Worm (Caenorhabditis elegans) whole organism, L4 larva: Measurements from ENCODE around the gene degl-1.

Experiments used
- D1046.2 ChIP-seq: fragments of 200-800 bp; sonication (Bioruptor generic); IDR thresholded peaks from 2 replicates; pipeline ENCODE4 v1.3.6; 2022; ENCODE audit warnings: missing genetic modification characterization, missing compliant biosample characterization
- F10B5.3 ChIP-seq: sonication (generic microtip); optimal IDR thresholded peaks from 2 replicates; lab custom pipeline; 2016; ENCODE audit warnings: mild to moderate bottlenecking, missing genetic modification characterization, missing compliant biosample characterization
- F37D6.2 ChIP-seq: sonication (generic microtip); optimal IDR thresholded peaks from 2 replicates; lab custom pipeline; 2016; ENCODE audit warnings: mild to moderate bottlenecking, missing genetic modification characterization, missing compliant biosample characterization
- T20F7.1 ChIP-seq: fragments of 200-800 bp; sonication (Bioruptor generic); optimal IDR thresholded peaks from 2 replicates; lab custom pipeline; 2018; ENCODE audit warnings: mild to moderate bottlenecking, missing genetic modification characterization, missing compliant biosample characterization
- T26A8.4 ChIP-seq: fragments of 200-800 bp; sonication (Bioruptor generic); IDR thresholded peaks from 2 replicates; pipeline ENCODE4 v1.3.6; 2022; ENCODE audit warnings: missing genetic modification characterization, missing compliant biosample characterization
- Y48G9A.11 ChIP-seq: fragments of 200-800 bp; sonication (Bioruptor generic); IDR thresholded peaks from 2 replicates; pipeline ENCODE4 v1.3.6; 2022; ENCODE audit warnings: missing genetic modification reagents, missing genetic modification characterization, missing compliant biosample characterization
- aha-1 ChIP-seq: fragments of 150-350 bp; peaks from one replicate; lab custom pipeline; 2014; ENCODE audit warnings: missing biosample characterization, missing genetic modification characterization
- arid-1 ChIP-seq: fragments of 200-800 bp; sonication (Bioruptor generic); conservative IDR thresholded peaks from 2 replicates; pipeline ENCODE4 v1.3.6; 2022; ENCODE audit warnings: missing genetic modification reagents, missing genetic modification characterization, missing compliant biosample characterization
- attf-4 ChIP-seq: sonication (generic microtip); optimal IDR thresholded peaks from 3 replicates; lab custom pipeline; 2017; ENCODE audit warnings: missing biosample characterization, missing genetic modification characterization
- ceh-20 ChIP-seq: fragments of 200-800 bp; sonication (Bioruptor generic); IDR thresholded peaks from 2 replicates; pipeline ENCODE4 v1.3.6; 2022; ENCODE audit warnings: missing genetic modification reagents, missing genetic modification characterization, missing compliant biosample characterization
- ceh-44 ChIP-seq: fragments of 200-800 bp; sonication (Bioruptor generic); IDR thresholded peaks from 2 replicates; pipeline ENCODE4 v1.3.6; 2022; ENCODE audit warnings: missing genetic modification reagents, missing genetic modification characterization, missing compliant biosample characterization
- cey-2 ChIP-seq: sonication (generic microtip); optimal IDR thresholded peaks from 3 replicates; lab custom pipeline; 2017; ENCODE audit warnings: missing genetic modification characterization, mild to moderate bottlenecking, missing compliant biosample characterization, antibody characterized with exemption, borderline replicate concordance; ENCODE audit not compliant: insufficient read depth
- ctbp-1 ChIP-seq: fragments of 200-800 bp; sonication (Bioruptor generic); IDR thresholded peaks from 2 replicates; pipeline ENCODE4 v1.3.6; 2022; ENCODE audit warnings: missing genetic modification reagents, missing genetic modification characterization, missing compliant biosample characterization
- daf-16 ChIP-seq, 3 experiments: sonication (generic microtip); optimal IDR thresholded peaks; 2 replicates each; lab custom pipeline; 2016 to 2017; ENCODE audit warnings: missing genetic modification characterization in 3 of 3, missing genetic modification reagents in 3 of 3, mild to moderate bottlenecking in 2 of 3, missing compliant biosample characterization in 2 of 3, missing biosample characterization in 1 of 3, moderate library complexity in 1 of 3
- daf-8 ChIP-seq: fragments of 200-800 bp; sonication (Bioruptor generic); IDR thresholded peaks from 2 replicates; pipeline ENCODE4 v1.3.6; 2022; ENCODE audit warnings: missing genetic modification characterization, missing compliant biosample characterization
- dmd-6 ChIP-seq: fragments of 200-800 bp; sonication (Bioruptor generic); IDR thresholded peaks from 2 replicates; pipeline ENCODE4 v1.3.6; 2022; ENCODE audit warnings: missing genetic modification reagents, missing genetic modification characterization, missing compliant biosample characterization
- dmd-8 ChIP-seq: fragments of 200-800 bp; sonication (Bioruptor generic); IDR thresholded peaks from 2 replicates; pipeline ENCODE4 v1.3.6; 2022; ENCODE audit warnings: missing genetic modification characterization, missing compliant biosample characterization
- dpl-1 ChIP-seq: fragments of 150-350 bp; optimal IDR thresholded peaks from 2 replicates; lab custom pipeline; 2014; ENCODE audit warnings: missing biosample characterization, missing genetic modification reagents, missing genetic modification characterization
- duxl-1 ChIP-seq: sonication (generic microtip); optimal IDR thresholded peaks from 2 replicates; lab custom pipeline; 2016; ENCODE audit warnings: mild to moderate bottlenecking, missing genetic modification characterization, moderate library complexity, missing compliant biosample characterization; ENCODE audit not compliant: poor library complexity
- dve-1 ChIP-seq: sonication (generic microtip); optimal IDR thresholded peaks from 2 replicates; lab custom pipeline; 2017; ENCODE audit warnings: antibody characterized with exemption, mild to moderate bottlenecking, missing genetic modification characterization, missing compliant biosample characterization; ENCODE audit not compliant: insufficient read depth
- fos-1 ChIP-seq: fragments of 150-350 bp; optimal IDR thresholded peaks from 2 replicates; lab custom pipeline; 2014; ENCODE audit warnings: missing biosample characterization, missing genetic modification characterization
- gei-8 ChIP-seq: fragments of 200-800 bp; sonication (Bioruptor generic); optimal IDR thresholded peaks from 2 replicates; lab custom pipeline; 2018; ENCODE audit warnings: mild to moderate bottlenecking, missing genetic modification characterization, missing compliant biosample characterization
- hmg-1.1 ChIP-seq: fragments of 200-800 bp; sonication (Bioruptor generic); IDR thresholded peaks from 2 replicates; pipeline ENCODE4 v1.3.6; 2022; ENCODE audit warnings: missing genetic modification reagents, missing genetic modification characterization, missing compliant biosample characterization
- lim-7 ChIP-seq: fragments of 200-800 bp; sonication (Bioruptor generic); IDR thresholded peaks from 2 replicates; pipeline ENCODE4 v1.3.6; 2022; ENCODE audit warnings: missing genetic modification characterization, missing compliant biosample characterization
- lin-1 ChIP-seq: fragments of 200-800 bp; sonication (Bioruptor generic); IDR thresholded peaks from 2 replicates; pipeline ENCODE4 v1.3.6; 2022; ENCODE audit warnings: missing genetic modification reagents, missing genetic modification characterization, missing compliant biosample characterization
- lin-13 ChIP-seq: fragments of 150-350 bp; optimal IDR thresholded peaks from 2 replicates; lab custom pipeline; 2014; ENCODE audit warnings: missing biosample characterization, missing genetic modification reagents, missing genetic modification characterization
- lin-38 ChIP-seq: fragments of 200-800 bp; sonication (Bioruptor generic); IDR thresholded peaks from 2 replicates; pipeline ENCODE4 v1.3.6; 2022; ENCODE audit warnings: missing genetic modification reagents, missing genetic modification characterization, missing compliant biosample characterization
- lir-3 ChIP-seq: sonication (generic microtip); optimal IDR thresholded peaks from 2 replicates; lab custom pipeline; 2016; ENCODE audit warnings: mild to moderate bottlenecking, missing genetic modification characterization, missing compliant biosample characterization
- lsy-2 ChIP-seq, 2 experiments: fragments of 150-350 bp in 1 of 2; sonication (generic microtip) in 1 of 2; optimal IDR thresholded peaks; 2 replicates each; lab custom pipeline; 2014 to 2017; ENCODE audit warnings: missing biosample characterization in 2 of 2, missing genetic modification characterization in 2 of 2
- mdt-29 ChIP-seq: fragments of 200-800 bp; sonication (Bioruptor generic); IDR thresholded peaks from 2 replicates; pipeline ENCODE4 v1.3.6; 2022; ENCODE audit warnings: missing genetic modification reagents, missing genetic modification characterization, missing compliant biosample characterization
- mxl-3 ChIP-seq: fragments of 200-800 bp; sonication (Bioruptor generic); optimal IDR thresholded peaks from 2 replicates; lab custom pipeline; 2018; ENCODE audit warnings: mild to moderate bottlenecking, missing genetic modification characterization, missing compliant biosample characterization
- nhr-10 ChIP-seq: fragments of 150-350 bp; optimal IDR thresholded peaks from 2 replicates; lab custom pipeline; 2014; ENCODE audit warnings: missing biosample characterization, missing genetic modification characterization
- nhr-102 ChIP-seq: sonication (generic microtip); optimal IDR thresholded peaks from 2 replicates; lab custom pipeline; 2016; ENCODE audit warnings: mild to moderate bottlenecking, missing genetic modification characterization, moderate library complexity, missing compliant biosample characterization
- nhr-237 ChIP-seq: sonication (generic microtip); optimal IDR thresholded peaks from 2 replicates; lab custom pipeline; 2017; ENCODE audit warnings: missing biosample characterization, missing genetic modification characterization
- nhr-41 ChIP-seq: fragments of 200-800 bp; sonication (Bioruptor generic); IDR thresholded peaks from 2 replicates; pipeline ENCODE4 v1.3.6; 2022; ENCODE audit warnings: missing genetic modification reagents, missing genetic modification characterization, missing compliant biosample characterization
- nhr-42 ChIP-seq: fragments of 200-800 bp; sonication (Bioruptor generic); IDR thresholded peaks from 2 replicates; pipeline ENCODE4 v1.3.6; 2022; ENCODE audit warnings: missing genetic modification characterization, missing compliant biosample characterization
- nhr-6 ChIP-seq: fragments of 150-350 bp; optimal IDR thresholded peaks from 2 replicates; lab custom pipeline; 2014; ENCODE audit warnings: missing biosample characterization, missing genetic modification characterization
- nhr-76 ChIP-seq: fragments of 150-350 bp; optimal IDR thresholded peaks from 2 replicates; lab custom pipeline; 2014; ENCODE audit warnings: missing biosample characterization, missing genetic modification characterization
- nhr-77 ChIP-seq: fragments of 150-350 bp; optimal IDR thresholded peaks from 2 replicates; lab custom pipeline; 2014; ENCODE audit warnings: missing biosample characterization, missing genetic modification characterization
- snpc-1.2 ChIP-seq: fragments of 200-800 bp; sonication (Bioruptor generic); IDR thresholded peaks from 2 replicates; pipeline ENCODE4 v1.3.6; 2022; ENCODE audit warnings: missing genetic modification reagents, missing genetic modification characterization, missing compliant biosample characterization
- snpc-4 ChIP-seq: fragments of 150-350 bp; optimal IDR thresholded peaks from 2 replicates; lab custom pipeline; 2014; ENCODE audit warnings: missing biosample characterization, missing genetic modification characterization
- vab-7 ChIP-seq: fragments of 200-800 bp; sonication (Bioruptor generic); IDR thresholded peaks from 2 replicates; pipeline ENCODE4 v1.3.6; 2022; ENCODE audit warnings: missing genetic modification reagents, missing genetic modification characterization, missing compliant biosample characterization
- ztf-7 ChIP-seq: fragments of 150-350 bp; optimal IDR thresholded peaks from 2 replicates; lab custom pipeline; 2014; ENCODE audit warnings: missing biosample characterization, missing genetic modification characterization

degl-1 gene

DNA sequence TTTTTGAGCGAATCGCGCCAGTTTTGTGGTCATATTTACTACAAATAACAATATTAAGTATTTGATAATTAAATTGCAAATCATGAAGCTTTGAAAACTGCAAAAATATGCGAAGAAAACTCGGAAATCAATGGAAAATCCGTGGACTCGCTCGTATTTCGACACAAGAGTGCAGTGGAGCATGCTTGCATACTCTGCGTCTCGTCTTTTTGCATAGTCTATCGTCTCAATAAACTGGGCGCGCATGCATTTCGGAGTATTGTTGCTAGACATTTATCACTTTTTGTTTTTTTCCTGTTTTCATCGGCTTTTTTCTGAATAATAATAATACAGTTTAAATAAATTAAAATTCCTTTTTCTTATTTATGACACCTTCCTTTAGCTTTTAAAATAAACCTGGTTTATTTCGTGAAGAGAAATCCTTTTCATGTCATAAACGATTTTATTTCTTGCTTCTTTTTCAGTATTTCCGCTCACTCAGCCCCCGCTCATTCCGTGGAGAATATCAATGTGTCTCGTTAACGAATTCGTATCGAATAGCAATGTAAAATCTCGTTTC, 3.5 kb downstream of the degl-1 start, which contains the start of the genes mrps-7 and Y57G11C.3 (continued):
- 0 out of 2 replicates have a peak, but pooled peaks have one; percentile 14 for TF ChIP-seq lin-1 (GFP tag; lab: Robert Waterston, UW)
- TF ChIP-seq daf-8 (GFP tag; lab: Robert Waterston, UW) = no peak
- TF ChIP-seq T26A8.4 = peak; percentile 76
- peak; percentile 67 to 95 for TF ChIP-seq lsy-2 (tag; optimal IDR thresholded peaks at IDR 0.05; lab: Kevin White, UChicago)
- peak; percentile 61; the same call in 1 of the 2 replicates for TF ChIP-seq arid-1
- peak; percentile 1 to 39 for TF ChIP-seq daf-16 (GFP tag; optimal IDR thresholded peaks at IDR 0.05; lab: Kevin White, UChicago)
- peak; percentile 49 for TF ChIP-seq daf-16 (tag; optimal IDR thresholded peaks at IDR 0.05; lab: Kevin White, UChicago)
- TF ChIP-seq lin-13 (GFP tag; lab: Kevin White, UChicago) = peak; percentile 76
- peak; percentile 97 for TF ChIP-seq dve-1 (tag; lab: Kevin White, UChicago)
- TF ChIP-seq nhr-102 = peak; percentile 75
- peak; percentile 95 for TF ChIP-seq hmg-1.1 (GFP tag; lab: Robert Waterston, UW)
- TF ChIP-seq Y48G9A.11 (GFP tag; lab: Robert Waterston, UW) = peak; percentile 96
- TF ChIP-seq D1046.2 = no peak
- peak; percentile 86 for TF ChIP-seq nhr-77 (tag; lab: Kevin White, UChicago)
- TF ChIP-seq duxl-1 (tag; lab: Kevin White, UChicago) = peak; percentile 85
- TF ChIP-seq ctbp-1 (GFP tag; lab: Robert Waterston, UW) = 0 out of 2 replicates have a peak, but pooled peaks have one; percentile 52
- TF ChIP-seq dpl-1 = peak; percentile 82
- TF ChIP-seq F10B5.3 (tag; lab: Kevin White, UChicago) = peak; percentile 26
- TF ChIP-seq dmd-6 = peak; percentile 77
- TF ChIP-seq T20F7.1 = peak; percentile 100
- no peak for TF ChIP-seq vab-7
- TF ChIP-seq fos-1 (tag; lab: Kevin White, UChicago) = no peak
- peak; percentile 96 for TF ChIP-seq aha-1 (tag; lab: Kevin White, UChicago)
- no peak for TF ChIP-seq lim-7 (GFP tag; lab: Robert Waterston, UW)
- peak; percentile 24 for TF ChIP-seq mxl-3
- no peak for TF ChIP-seq dmd-8
- peak; percentile 87 for TF ChIP-seq snpc-1.2 (GFP tag; lab: Robert Waterston, UW)
- no peak for TF ChIP-seq cey-2
- peak; percentile 55 for TF ChIP-seq F37D6.2 (tag; lab: Kevin White, UChicago)
- peak; percentile 54 for TF ChIP-seq ztf-7 (tag; lab: Kevin White, UChicago)

DNA sequence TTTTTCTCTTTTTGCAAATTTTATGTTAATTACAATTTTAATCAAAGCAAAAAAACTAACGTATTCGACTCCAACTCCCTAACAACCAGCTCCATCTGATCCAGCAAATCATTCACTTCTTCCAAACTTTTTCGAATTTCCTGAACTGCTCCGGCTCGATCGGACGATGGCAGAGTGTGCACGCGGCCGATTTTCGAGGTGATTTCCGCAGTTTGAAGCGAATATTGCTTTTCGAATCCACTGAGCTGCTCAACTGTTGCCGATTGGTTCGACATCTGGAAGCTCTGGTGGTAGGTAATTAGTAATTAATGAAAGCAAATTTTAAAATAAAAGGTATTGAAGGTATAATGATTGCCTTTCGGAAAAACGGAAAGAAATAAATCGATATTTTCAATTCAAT, 4.8 kb downstream of the degl-1 start, which contains the start of gene vti-1:
TSS of gene vti-1 (minus strand) at position 284 of the 400 bp plus-strand sequence.
- TF ChIP-seq lin-38 (GFP tag; lab: Robert Waterston, UW) (peak; percentile 56), nhr-102 (no peak)

DNA sequence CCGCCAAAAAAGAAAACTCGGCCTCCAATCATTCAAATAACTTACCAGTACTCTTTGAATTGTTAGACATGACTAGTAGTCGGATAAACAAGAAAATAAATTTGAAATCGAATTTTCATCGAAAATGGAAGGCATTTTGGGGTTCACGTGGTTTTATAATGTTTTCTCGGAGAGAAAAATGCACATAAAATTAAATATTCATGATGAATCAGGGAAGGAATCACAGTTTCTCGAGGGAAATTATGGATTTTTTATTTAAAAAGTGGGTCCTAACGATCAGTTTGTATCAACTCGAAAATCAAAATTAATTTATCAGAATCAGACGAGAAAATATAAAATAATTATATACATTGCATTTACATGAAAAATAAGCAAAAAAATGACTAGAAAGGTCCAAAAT, 5.9 kb downstream of the degl-1 start, which contains the start of gene Y57G11C.5:
TSS of gene Y57G11C.5 (minus strand) at position 101 of the 400 bp plus-strand sequence.
- TF ChIP-seq T26A8.4 = no peak
- no peak for TF ChIP-seq snpc-4
- TF ChIP-seq nhr-237 (tag; lab: Kevin White, UChicago) = no peak
- TF ChIP-seq lir-3 (tag; lab: Kevin White, UChicago) = no peak
- no peak for TF ChIP-seq mdt-29 (GFP tag; lab: Robert Waterston, UW)
- no peak for TF ChIP-seq ceh-44
- no peak for TF ChIP-seq gei-8
- no peak for TF ChIP-seq nhr-76 (tag; lab: Kevin White, UChicago)
- no peak for TF ChIP-seq attf-4 (tag; lab: Kevin White, UChicago)
- TF ChIP-seq nhr-10 (tag; lab: Kevin White, UChicago) = no peak
- no peak for TF ChIP-seq ceh-20 (GFP tag; lab: Robert Waterston, UW)
- TF ChIP-seq nhr-42 (GFP tag; lab: Robert Waterston, UW) = no peak
- TF ChIP-seq nhr-41 (GFP tag; lab: Robert Waterston, UW) = no peak
- TF ChIP-seq nhr-6 = no peak
